Worm (Caenorhabditis elegans) whole organism, L1 larva: ENCODE measurements around the gene str-232.

ENCODE experiments used
- mep-1 ChIP-seq: fragments of 150-350 bp; optimal IDR thresholded peaks from 2 replicates; lab custom pipeline; 2014; ENCODE audit warnings: missing biosample characterization, missing genetic modification characterization
- ztf-11 ChIP-seq, 2 experiments: sonication (generic microtip); optimal IDR thresholded peaks; 2 replicates each; lab custom pipeline; 2016 to 2017; ENCODE audit warnings: missing genetic modification characterization in 2 of 2, missing biosample characterization in 1 of 2, missing compliant biosample characterization in 1 of 2

DNA sequence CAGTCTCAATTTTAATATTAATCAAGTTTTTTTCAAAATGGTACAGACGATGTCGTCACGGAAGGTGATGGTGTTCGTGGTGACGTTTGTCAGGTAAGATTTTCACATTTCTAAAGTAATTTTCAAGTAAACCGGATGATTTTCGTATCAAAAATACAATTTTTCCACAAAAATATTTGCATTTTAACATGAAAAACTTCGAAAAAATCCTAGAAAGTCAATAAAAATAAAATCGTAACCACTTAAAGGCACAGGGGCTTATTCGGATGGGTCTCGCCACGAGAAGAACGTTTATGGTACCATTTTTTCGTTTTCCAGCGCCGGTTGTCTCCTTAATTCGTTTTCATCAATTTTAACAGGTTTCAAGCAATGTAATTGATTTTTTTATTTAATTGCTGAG is 8.7 kb upstream of the str-232 start, which contains the start of gene T10C6.6:
- TF ChIP-seq mep-1 (tag; lab: Kevin White, UChicago), result no peak
- TF ChIP-seq ztf-11 (tag; optimal IDR thresholded peaks at IDR 0.05; lab: Kevin White, UChicago), result no peak
